Fruit fly (Drosophila melanogaster) whole organism: Measurements from ENCODE around the gene CG32650.

Experiments used
- Dll ChIP-seq: fragments of >200 bp; optimal IDR thresholded peaks from 2 replicates; lab custom pipeline; 2017
- EcR ChIP-seq, 2 experiments: fragments of >200 bp; optimal IDR thresholded peaks; 2 replicates each; lab custom pipeline; 2017; ENCODE audit warnings: missing biosample characterization in 2 of 2, missing genetic modification characterization in 2 of 2, missing genetic modification reagents in 2 of 2
- psq ChIP-seq: fragments of >200 bp; optimal IDR thresholded peaks from 2 replicates; lab custom pipeline; 2017
- usp ChIP-seq: fragments of >200 bp; optimal IDR thresholded peaks from 2 replicates; lab custom pipeline; 2017; ENCODE audit warnings: missing biosample characterization, missing genetic modification characterization, mixed read lengths

DNA sequence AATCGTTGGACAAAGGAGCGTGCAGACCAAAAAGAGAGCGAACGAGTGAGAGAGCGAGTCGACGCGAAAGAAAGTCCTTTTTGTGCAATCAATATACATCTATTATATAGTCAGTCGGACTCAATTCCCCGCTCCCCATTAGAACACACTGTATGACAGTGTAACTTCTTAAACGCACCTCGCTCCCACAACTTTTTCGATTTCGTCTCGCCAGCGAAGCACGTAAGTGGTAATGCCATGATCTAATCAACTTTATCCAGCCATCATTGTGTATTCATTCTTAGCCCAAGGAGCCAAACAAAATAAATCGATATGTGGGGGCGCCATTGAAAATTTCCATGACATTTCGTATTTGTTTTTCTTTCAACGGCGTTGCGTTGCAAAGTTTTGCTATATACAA lies 40.6 kb upstream of the CG32650 start:
- TF ChIP-seq EcR (GFP tag; optimal IDR thresholded peaks at IDR 0.05; lab: Kevin White, UChicago) (no peak), usp (GFP tag; lab: Kevin White, UChicago) (no peak), Dll (lab: Kevin White, UChicago) (no peak), psq (lab: Kevin White, UChicago) (no peak)
